Worm (Caenorhabditis elegans) whole organism, L4 larva: ENCODE data around the gene uaf-2.

Source experiments
- F10B5.3 ChIP-seq: sonication (generic microtip); optimal IDR thresholded peaks from 2 replicates; lab custom pipeline; 2016; ENCODE audit warnings: mild to moderate bottlenecking, missing genetic modification characterization, missing compliant biosample characterization
- ceh-82 ChIP-seq: sonication (generic microtip); optimal IDR thresholded peaks from 2 replicates; lab custom pipeline; 2017; ENCODE audit warnings: missing biosample characterization, missing genetic modification characterization
- egl-43 ChIP-seq: fragments of 200-800 bp; sonication (Bioruptor generic); IDR thresholded peaks from 2 replicates; pipeline ENCODE4 v1.3.6; 2022; ENCODE audit warnings: missing genetic modification reagents, missing genetic modification characterization, missing compliant biosample characterization
- fkh-10 ChIP-seq: fragments of 150-350 bp; optimal IDR thresholded peaks from 2 replicates; lab custom pipeline; 2014; ENCODE audit warnings: missing biosample characterization, missing genetic modification reagents, missing genetic modification characterization
- madf-5 ChIP-seq, 2 experiments: fragments of 200-800 bp; sonication (Bioruptor generic); IDR thresholded peaks; 2 replicates each; pipeline ENCODE4 v1.3.6; 2022; ENCODE audit warnings: missing compliant biosample characterization in 2 of 2, missing genetic modification characterization in 2 of 2
- madf-9 ChIP-seq: fragments of 200-800 bp; sonication (Bioruptor generic); conservative IDR thresholded peaks from 2 replicates; pipeline ENCODE4 v1.3.6; 2022; ENCODE audit warnings: missing genetic modification reagents, missing genetic modification characterization, missing compliant biosample characterization
- zip-11 ChIP-seq: fragments of 200-800 bp; sonication (Bioruptor generic); IDR thresholded peaks from 2 replicates; pipeline ENCODE4 v1.3.6; 2022; ENCODE audit warnings: missing genetic modification characterization, missing compliant biosample characterization

DNA sequence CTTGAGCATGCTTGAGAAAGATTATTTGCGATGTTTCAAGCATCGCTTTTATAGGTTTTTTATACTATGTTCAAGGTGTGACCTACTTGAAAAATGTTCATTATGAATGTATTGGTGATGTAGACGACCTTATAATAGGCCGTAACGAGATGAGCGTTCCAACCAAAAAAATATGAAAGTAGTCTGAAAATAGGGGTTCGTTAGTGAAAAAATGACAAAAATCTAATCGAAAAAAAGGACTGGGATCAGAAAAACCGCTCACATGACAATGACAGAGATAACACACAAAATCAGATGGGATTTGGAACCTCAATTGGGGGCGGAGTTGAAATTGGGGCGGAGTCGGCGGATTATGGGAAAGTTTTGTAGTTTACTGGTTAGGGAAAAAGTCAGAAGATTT is 32.3 kb upstream of the uaf-2 start, which contains the start of gene Y116A8C.40:
- TF ChIP-seq F10B5.3 (no peak), madf-5 (GFP tag; IDR thresholded peaks at IDR 0.05; lab: Robert Waterston, UW) (no peak), fkh-10 (GFP tag; lab: Kevin White, UChicago) (no peak), ceh-82 (tag; lab: Kevin White, UChicago) (no peak), egl-43 (GFP tag; lab: Robert Waterston, UW) (no peak), zip-11 (GFP tag; lab: Robert Waterston, UW) (no peak), madf-9 (GFP tag; lab: Robert Waterston, UW) (no peak)
